Fruit fly (Drosophila melanogaster): ENCODE measurements around the gene CG12523.

DNA sequence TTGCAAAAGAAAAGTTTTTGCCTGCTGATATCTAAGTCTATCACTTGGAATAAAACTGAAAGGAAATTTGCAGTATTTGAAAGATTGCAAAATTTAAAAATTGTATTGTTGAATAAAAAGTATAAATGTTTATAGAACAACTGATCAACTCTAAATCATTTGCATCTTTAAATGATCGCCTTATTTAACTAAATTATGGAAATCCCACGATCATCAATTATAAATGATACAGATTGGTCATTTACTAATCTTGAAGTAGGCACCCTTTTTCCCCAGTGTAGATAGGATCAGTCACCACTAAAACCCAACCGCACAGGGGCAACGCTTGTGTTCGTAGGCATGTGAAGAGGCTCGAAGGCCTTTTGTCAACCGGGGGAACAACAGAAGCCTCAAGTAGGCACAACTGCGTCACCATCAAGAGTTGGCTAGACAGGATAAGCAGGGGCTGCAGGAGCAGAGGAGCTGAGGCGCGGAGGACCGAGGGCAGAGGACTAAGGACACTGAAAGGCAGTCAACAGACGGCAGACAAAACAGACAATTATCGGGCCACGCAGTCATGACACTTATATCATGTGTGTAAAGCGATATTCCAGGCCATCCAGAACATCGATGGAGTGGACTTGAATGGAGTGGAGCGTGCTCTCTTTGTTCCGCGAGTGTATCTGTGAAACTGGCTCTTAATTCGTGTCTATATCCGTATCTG is 47.0 kb downstream of the CG12523 start:
- TF ChIP-seq h (optimal IDR thresholded peaks at IDR 0.05) (no peak), Myc (optimal IDR thresholded peaks at IDR 0.05) (no peak)
